Fruit fly (Drosophila melanogaster): ENCODE data around the gene Pdha.

Gene Pdha

dm6 chrX:4686723-4687122 lies 15.4 kb upstream of the Pdha start, which contains the start of gene Pp2C1 (continued):
- TF ChIP-seq CG12659 (GFP tag; optimal IDR thresholded peaks at IDR 0.05): peak; percentile 14
- no peak for TF ChIP-seq CG9876 (GFP tag; optimal IDR thresholded peaks at IDR 0.05)
- no peak for TF ChIP-seq hth (optimal IDR thresholded peaks at IDR 0.05)
- TF ChIP-seq Lim3 (GFP tag; IDR thresholded peaks at IDR 0.05): no peak
- TF ChIP-seq CG9215 (GFP tag; IDR thresholded peaks at IDR 0.05): no peak
- no peak for TF ChIP-seq danr (GFP tag; IDR thresholded peaks at IDR 0.05)
- TF ChIP-seq CG12155 (GFP tag; optimal IDR thresholded peaks at IDR 0.05): no peak
- no peak for TF ChIP-seq H2.0 (GFP tag; IDR thresholded peaks at IDR 0.05)
- TF ChIP-seq Lhr (GFP tag; optimal IDR thresholded peaks at IDR 0.05): peak; percentile 4
- TF ChIP-seq CG18262 (tag; optimal IDR thresholded peaks at IDR 0.05): no peak
- TF ChIP-seq B-H2 (GFP tag; optimal IDR thresholded peaks at IDR 0.05): no peak
- TF ChIP-seq CG7271 (tag; optimal IDR thresholded peaks at IDR 0.05): no peak
- no peak for TF ChIP-seq D19A (tag; optimal IDR thresholded peaks at IDR 0.05)
- TF ChIP-seq Oaz (GFP tag; IDR thresholded peaks at IDR 0.05): no peak
- TF ChIP-seq Bteb2 (GFP tag; optimal IDR thresholded peaks at IDR 0.05): no peak
- no peak for TF ChIP-seq ase (GFP tag; IDR thresholded peaks at IDR 0.05)
- no peak for TF ChIP-seq gro (GFP tag; optimal IDR thresholded peaks at IDR 0.05)
- no peak for TF ChIP-seq seq (GFP tag; IDR thresholded peaks at IDR 0.05)
- no peak for TF ChIP-seq CG1647 (GFP tag; optimal IDR thresholded peaks at IDR 0.05)
- no peak for TF ChIP-seq CG6654 (GFP tag; optimal IDR thresholded peaks at IDR 0.05)
- no peak for TF ChIP-seq lola (GFP tag; optimal IDR thresholded peaks at IDR 0.05)
- TF ChIP-seq dpn (GFP tag; optimal IDR thresholded peaks at IDR 0.05): no peak
- TF ChIP-seq CG1603 (tag; optimal IDR thresholded peaks at IDR 0.05): peak; percentile 45
- TF ChIP-seq NfI (GFP tag; optimal IDR thresholded peaks at IDR 0.05): no peak
- TF ChIP-seq twi (tag; optimal IDR thresholded peaks at IDR 0.05): no peak
- no peak for TF ChIP-seq jumu (GFP tag; optimal IDR thresholded peaks at IDR 0.05)
- no peak for TF ChIP-seq CG17912 (GFP tag; optimal IDR thresholded peaks at IDR 0.05)
- peak; percentile 73 for TF ChIP-seq Sry-δ (GFP tag; optimal IDR thresholded peaks at IDR 0.05)
- no peak for TF ChIP-seq kay (GFP tag; optimal IDR thresholded peaks at IDR 0.05)
- TF ChIP-seq CG11560 (tag; IDR thresholded peaks at IDR 0.05): peak; percentile 87; the same call in 2 of the 3 replicates
- TF ChIP-seq tgo (GFP tag; IDR thresholded peaks at IDR 0.05): no peak
- no peak for TF ChIP-seq CG1832 (GFP tag; optimal IDR thresholded peaks at IDR 0.05)
- no peak for TF ChIP-seq CG11093 (GFP tag; IDR thresholded peaks at IDR 0.05)
- no peak for TF ChIP-seq Xbp1 (GFP tag; optimal IDR thresholded peaks at IDR 0.05)
- TF ChIP-seq toy (GFP tag; IDR thresholded peaks at IDR 0.05): no peak
- no peak for TF ChIP-seq CG4360 (GFP tag; IDR thresholded peaks at IDR 0.05)
- TF ChIP-seq fd3F (GFP tag; optimal IDR thresholded peaks at IDR 0.05): no peak
- no peak for TF ChIP-seq schlank (tag; optimal IDR thresholded peaks at IDR 0.05)
- no peak for TF ChIP-seq CG16779 (GFP tag; IDR thresholded peaks at IDR 0.05)
- TF ChIP-seq amos (GFP tag; IDR thresholded peaks at IDR 0.05; ENCODE audit: partially characterized antibody): peak; percentile 87
- no peak for TF ChIP-seq gsb-n (tag; optimal IDR thresholded peaks at IDR 0.05)
- no peak for TF ChIP-seq nerfin-1 (tag; optimal IDR thresholded peaks at IDR 0.05)
- TF ChIP-seq CG5953 (GFP tag; IDR thresholded peaks at IDR 0.05): no peak
- peak; percentile 64; the same call in 1 of the 2 replicates for TF ChIP-seq sna (GFP tag; IDR thresholded peaks at IDR 0.05; ENCODE audit: partially characterized antibody)
- TF ChIP-seq TFAM (GFP tag; optimal IDR thresholded peaks at IDR 0.05): no peak
- no peak for TF ChIP-seq bsh (GFP tag; optimal IDR thresholded peaks at IDR 0.05)
- TF ChIP-seq dmrt11E (tag; optimal IDR thresholded peaks at IDR 0.05): no peak
- TF ChIP-seq CG3281 (GFP tag; optimal IDR thresholded peaks at IDR 0.05): no peak
- TF ChIP-seq BEAF-32 (GFP tag; optimal IDR thresholded peaks at IDR 0.05): peak; percentile 83
- no peak for TF ChIP-seq CG33213 (GFP tag; optimal IDR thresholded peaks at IDR 0.05)
- no peak for TF ChIP-seq CG3163 (GFP tag; optimal IDR thresholded peaks at IDR 0.05)
- TF ChIP-seq luna (GFP tag; optimal IDR thresholded peaks at IDR 0.05): no peak
